Worm (Caenorhabditis elegans) whole organism, L4/young adult: ENCODE measurements around the gene mltn-13.

Experiments used
- W03F9.2 ChIP-seq: fragments of 150-350 bp; optimal IDR thresholded peaks from 2 replicates; lab custom pipeline; 2014; ENCODE audit warnings: missing biosample characterization, missing genetic modification characterization
- dao-5 ChIP-seq: sonication (generic microtip); optimal IDR thresholded peaks from 2 replicates; lab custom pipeline; 2016; ENCODE audit warnings: missing genotype, missing genetic modification characterization, moderate library complexity, missing compliant biosample characterization
- him-1 ChIP-seq: sonication (generic microtip); optimal IDR thresholded peaks from 2 replicates; lab custom pipeline; 2016; ENCODE audit warnings: missing genotype, missing genetic modification reagents, missing genetic modification characterization, missing compliant biosample characterization

DNA sequence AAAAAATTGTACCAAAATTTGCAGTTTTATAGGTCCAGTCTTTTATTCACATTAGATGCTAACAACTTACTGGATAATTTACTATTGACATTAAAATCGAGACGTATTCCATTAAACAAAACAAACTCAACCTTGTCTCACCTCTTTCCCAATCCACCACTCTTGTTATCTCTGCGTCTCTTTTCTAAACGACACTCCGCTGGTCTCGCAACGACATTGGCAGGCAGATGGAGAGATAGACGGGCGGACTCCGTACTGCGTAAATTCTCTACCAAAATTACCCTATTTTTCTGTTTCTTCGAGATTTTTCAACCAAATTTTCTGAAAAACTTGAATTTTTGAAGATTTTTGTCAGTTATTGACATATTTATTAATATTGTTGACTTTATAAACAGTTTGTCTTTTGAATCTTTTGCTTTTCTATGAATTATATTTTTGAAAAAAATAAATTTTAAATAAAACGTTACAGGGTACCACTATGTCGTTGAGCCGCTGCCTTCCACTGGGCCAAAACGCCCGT lies 21.2 kb upstream of the mltn-13 start, which contains the start of gene asb-2:
- peak; percentile 39 for TF ChIP-seq him-1 (tag; lab: Kevin White, UChicago)
- TF ChIP-seq W03F9.2 = peak; percentile 82
- TF ChIP-seq dao-5 = no peak
